Worm (Caenorhabditis elegans) whole organism, early embryonic: ENCODE measurements around the gene srt-59.

Experiments
- B0310.2 ChIP-seq: sonication (generic microtip); optimal IDR thresholded peaks from 2 replicates; lab custom pipeline; 2016; ENCODE audit warnings: mild to moderate bottlenecking, missing genetic modification characterization, missing compliant biosample characterization
- F13C5.2 ChIP-seq: sonication (generic microtip); optimal IDR thresholded peaks from 2 replicates; lab custom pipeline; 2017; ENCODE audit warnings: mild to moderate bottlenecking, missing genetic modification characterization, inconsistent platforms, missing compliant biosample characterization
- ama-1 ChIP-seq: fragments of 150-350 bp; optimal IDR thresholded peaks from 2 replicates; lab custom pipeline; 2014
- ceh-13 ChIP-seq: fragments of 200-800 bp; sonication (Bioruptor generic); optimal IDR thresholded peaks from 2 replicates; lab custom pipeline; 2018; ENCODE audit warnings: mild to moderate bottlenecking, missing genetic modification characterization, missing compliant biosample characterization
- ceh-36 ChIP-seq: sonication (generic microtip); optimal IDR thresholded peaks from 2 replicates; lab custom pipeline; 2016; ENCODE audit warnings: missing genetic modification characterization, inconsistent platforms, missing compliant biosample characterization
- ets-7 ChIP-seq: sonication (generic microtip); optimal IDR thresholded peaks from 2 replicates; lab custom pipeline; 2016; ENCODE audit warnings: missing genotype, missing genetic modification characterization, missing compliant biosample characterization
- hmbx-1 ChIP-seq: sonication (generic microtip); optimal IDR thresholded peaks from 2 replicates; lab custom pipeline; 2016; ENCODE audit warnings: mild to moderate bottlenecking, missing genetic modification characterization, missing compliant biosample characterization
- hmg-4 ChIP-seq: fragments of 200-800 bp; sonication (Bioruptor generic); optimal IDR thresholded peaks from 2 replicates; lab custom pipeline; 2018; ENCODE audit warnings: mild to moderate bottlenecking, missing genetic modification characterization, missing compliant biosample characterization
- hnd-1 ChIP-seq: sonication (generic microtip); optimal IDR thresholded peaks from 2 replicates; lab custom pipeline; 2016; ENCODE audit warnings: missing genetic modification characterization, missing compliant biosample characterization
- pes-1 ChIP-seq: fragments of 200-800 bp; sonication (Bioruptor generic); IDR thresholded peaks from 2 replicates; pipeline ENCODE4 v1.3.6; 2022; ENCODE audit warnings: missing genetic modification reagents, missing genetic modification characterization, missing compliant biosample characterization
- scrt-1 ChIP-seq: fragments of 200-800 bp; sonication (Bioruptor generic); IDR thresholded peaks from 2 replicates; pipeline ENCODE4 v1.3.6; 2022; ENCODE audit warnings: missing genetic modification characterization, missing compliant biosample characterization
- sea-1 ChIP-seq: fragments of 200-800 bp; sonication (Bioruptor generic); conservative IDR thresholded peaks from 2 replicates; pipeline ENCODE4 v1.3.6; 2022; ENCODE audit warnings: missing genetic modification characterization, missing compliant biosample characterization
- tbx-11 ChIP-seq: fragments of 200-800 bp; sonication (Bioruptor generic); IDR thresholded peaks from 2 replicates; pipeline ENCODE4 v1.3.6; 2022; ENCODE audit warnings: missing genetic modification characterization, missing compliant biosample characterization
- tbx-37 ChIP-seq: fragments of 200-800 bp; sonication (Bioruptor generic); conservative IDR thresholded peaks from 2 replicates; pipeline ENCODE4 v1.3.6; 2022; ENCODE audit warnings: missing genetic modification reagents, missing genetic modification characterization, missing compliant biosample characterization

DNA sequence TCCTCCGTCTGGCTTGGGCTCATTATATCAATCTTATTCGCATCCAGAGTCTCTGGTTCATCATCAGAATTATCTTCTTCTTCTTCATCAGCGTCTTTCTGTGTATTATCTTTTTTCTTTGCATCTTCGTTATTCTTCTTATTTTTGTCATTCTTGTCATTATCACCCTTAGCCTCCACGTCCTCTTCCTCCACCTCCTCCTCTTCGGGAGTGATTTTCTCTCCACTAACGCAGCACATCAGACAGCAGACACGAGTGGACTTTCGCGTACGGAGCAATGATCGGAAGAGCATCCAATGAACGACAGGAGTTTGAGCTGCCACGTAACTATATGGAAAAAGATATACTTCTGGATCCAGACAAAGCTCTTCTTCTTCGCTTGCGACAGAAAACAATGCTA, 17.5 kb downstream of the srt-59 start:
- TF ChIP-seq F13C5.2 (tag; lab: Kevin White, UChicago) (no peak), hnd-1 (no peak), tbx-11 (GFP tag; lab: Robert Waterston, UW) (no peak), ama-1 (lab: Kevin White, UChicago) (no peak), B0310.2 (no peak), ceh-36 (tag; lab: Kevin White, UChicago) (no peak), scrt-1 (GFP tag; lab: Robert Waterston, UW) (no peak), sea-1 (GFP tag; lab: Robert Waterston, UW) (no peak), ceh-13 (GFP tag; lab: Kevin White, UChicago) (no peak), pes-1 (GFP tag; lab: Robert Waterston, UW) (no peak), tbx-37 (no peak), hmg-4 (GFP tag; lab: Kevin White, UChicago) (no peak), hmbx-1 (no peak), ets-7 (tag; lab: Kevin White, UChicago) (no peak)
